Worm (Caenorhabditis elegans) whole organism, mixed stage, embryonic: ENCODE measurements around the gene exc-1.

Source experiments
- blmp-1 ChIP-seq: fragments of 150-350 bp; optimal IDR thresholded peaks from 2 replicates; lab custom pipeline; 2014; ENCODE audit warnings: missing biosample characterization, missing genetic modification characterization
- ces-1 ChIP-seq: fragments of 150-350 bp; optimal IDR thresholded peaks from 2 replicates; lab custom pipeline; 2014; ENCODE audit warnings: missing biosample characterization, missing genetic modification reagents, missing genetic modification characterization
- elt-3 ChIP-seq: fragments of 150-350 bp; optimal IDR thresholded peaks from 2 replicates; lab custom pipeline; 2014; ENCODE audit warnings: missing biosample characterization, missing genetic modification characterization
- hlh-1 ChIP-seq: fragments of 150-350 bp; optimal IDR thresholded peaks from 2 replicates; lab custom pipeline; 2014; ENCODE audit warnings: missing biosample characterization, missing genetic modification reagents, missing genetic modification characterization
- lin-13 ChIP-seq: fragments of 150-350 bp; optimal IDR thresholded peaks from 2 replicates; lab custom pipeline; 2014; ENCODE audit warnings: missing biosample characterization, missing genetic modification characterization
- lin-32 ChIP-seq: fragments of 200-800 bp; sonication (Bioruptor generic); optimal IDR thresholded peaks from 2 replicates; lab custom pipeline; 2018; ENCODE audit warnings: mild to moderate bottlenecking, missing genetic modification characterization, missing compliant biosample characterization
- lsy-2 ChIP-seq: fragments of 150-350 bp; optimal IDR thresholded peaks from 2 replicates; lab custom pipeline; 2014; ENCODE audit warnings: missing biosample characterization, missing genetic modification characterization
- nhr-12 ChIP-seq: fragments of 150-350 bp; optimal IDR thresholded peaks from 2 replicates; lab custom pipeline; 2014; ENCODE audit warnings: missing biosample characterization, missing genetic modification characterization
- nhr-237 ChIP-seq: fragments of 150-350 bp; optimal IDR thresholded peaks from 2 replicates; lab custom pipeline; 2014; ENCODE audit warnings: missing biosample characterization, missing genetic modification characterization
- snpc-4 ChIP-seq: fragments of 150-350 bp; optimal IDR thresholded peaks from 2 replicates; lab custom pipeline; 2014; ENCODE audit warnings: missing biosample characterization, missing genetic modification characterization
- sptf-1 ChIP-seq: sonication (generic microtip); optimal IDR thresholded peaks from 2 replicates; lab custom pipeline; 2017; ENCODE audit warnings: mild to moderate bottlenecking, missing genetic modification characterization, moderate library complexity, missing compliant biosample characterization

ce11 chrX:15430983-15431382, 46.2 kb downstream of the exc-1 start, which contains the start of gene blos-8:
- TF ChIP-seq elt-3 (tag; lab: Kevin White, UChicago) (no peak), hlh-1 (tag; lab: Kevin White, UChicago) (no peak), lin-32 (GFP tag; lab: Kevin White, UChicago) (no peak), blmp-1 (no peak), lsy-2 (tag; lab: Kevin White, UChicago) (no peak), nhr-12 (tag; lab: Kevin White, UChicago) (no peak), nhr-237 (tag; lab: Kevin White, UChicago) (no peak), ces-1 (GFP tag; lab: Kevin White, UChicago) (peak; percentile 66), snpc-4 (tag; lab: Kevin White, UChicago) (no peak), sptf-1 (no peak), lin-13 (no peak)
